Worm (Caenorhabditis elegans) whole organism, L4/young adult: ENCODE measurements around the gene C34D4.4.

Experiments used
- W03F9.2 ChIP-seq: fragments of 150-350 bp; optimal IDR thresholded peaks from 2 replicates; lab custom pipeline; 2014; ENCODE audit warnings: missing biosample characterization, missing genetic modification characterization
- him-1 ChIP-seq: sonication (generic microtip); optimal IDR thresholded peaks from 2 replicates; lab custom pipeline; 2016; ENCODE audit warnings: missing genotype, missing genetic modification reagents, missing genetic modification characterization, missing compliant biosample characterization

DNA sequence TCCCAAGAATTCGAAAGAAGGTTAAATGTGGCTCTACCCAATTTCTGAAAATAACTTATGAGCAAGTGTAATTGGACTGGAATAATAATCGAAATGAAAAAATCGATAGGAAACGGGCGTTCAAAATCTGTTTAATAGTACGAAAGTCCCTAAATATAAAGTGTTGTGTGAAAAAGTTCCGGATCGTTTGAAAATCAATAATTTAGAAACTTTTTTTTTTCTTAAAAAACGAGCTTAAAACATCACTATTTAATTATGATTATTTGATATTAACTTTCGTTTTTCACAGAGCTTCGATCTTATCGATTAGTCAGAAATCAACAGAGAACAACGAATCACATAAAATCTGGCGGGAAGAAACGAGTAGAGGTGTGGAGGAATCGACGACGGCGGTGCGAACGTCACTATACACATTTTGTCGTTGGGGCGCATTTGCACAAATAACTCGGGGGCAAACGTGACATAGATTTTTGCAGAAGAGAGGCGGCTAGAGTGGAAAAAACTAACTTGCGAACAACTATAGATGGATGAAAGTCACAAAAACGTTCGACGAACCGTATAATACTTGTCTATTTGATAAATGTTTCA lies 4.4 kb upstream of the C34D4.4 start, which contains the start of gene hecd-1:
- TF ChIP-seq him-1 (tag; lab: Kevin White, UChicago) (no peak), W03F9.2 (tag; lab: Kevin White, UChicago) (no peak)
